Worm (Caenorhabditis elegans): ENCODE measurements around the gene oac-12.

The oac-12 gene

DNA sequence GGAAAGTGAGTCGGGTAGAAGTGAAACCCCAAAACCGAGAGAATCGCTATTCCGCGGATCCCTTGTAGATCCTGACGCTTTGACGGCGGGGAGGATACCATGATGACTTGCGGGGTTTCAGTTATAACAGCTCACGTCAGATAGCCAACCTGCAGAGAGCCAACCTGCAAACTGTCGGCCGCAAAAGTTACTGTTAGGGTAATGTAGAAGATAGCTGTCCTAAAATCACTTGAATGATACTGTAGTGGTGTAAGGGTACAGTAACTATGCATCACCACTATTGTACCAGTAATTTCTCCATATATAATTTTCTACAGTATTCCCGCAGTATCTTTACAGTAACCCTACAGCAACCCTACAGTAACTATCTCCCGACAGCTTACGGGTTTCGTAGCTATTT lies at the start of gene oac-12:
Gene oac-12 (minus strand): TSS at position 101 of the 400 bp plus-strand sequence.
- no peak for TF ChIP-seq unc-62 (GFP tag; optimal IDR thresholded peaks at IDR 0.05)

DNA sequence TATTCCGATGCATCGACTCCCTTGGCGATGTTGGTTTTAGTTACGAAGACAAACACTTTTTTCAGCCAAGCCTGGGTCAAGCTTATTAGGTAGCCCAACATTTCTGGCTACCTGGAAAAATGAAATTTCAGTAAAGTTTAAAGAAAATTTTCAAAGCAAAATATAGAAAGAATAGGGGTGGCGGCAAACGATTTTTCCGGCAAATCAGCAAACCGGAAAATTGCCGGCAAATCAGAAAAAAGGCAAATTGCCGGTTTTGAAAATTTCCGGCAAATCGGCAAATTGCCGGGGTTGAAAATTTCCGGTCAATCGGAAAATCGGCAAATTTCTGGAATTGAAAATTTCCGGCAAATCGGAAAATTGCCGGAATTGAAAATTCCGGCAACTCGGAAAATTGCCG lies 45.3 kb upstream of the oac-12 start, which contains the start of gene F32D1.8:
Gene F32D1.8 (minus strand): TSS at position 101 of the 400 bp plus-strand sequence.
- no peak for TF ChIP-seq unc-62 (GFP tag; optimal IDR thresholded peaks at IDR 0.05)

DNA sequence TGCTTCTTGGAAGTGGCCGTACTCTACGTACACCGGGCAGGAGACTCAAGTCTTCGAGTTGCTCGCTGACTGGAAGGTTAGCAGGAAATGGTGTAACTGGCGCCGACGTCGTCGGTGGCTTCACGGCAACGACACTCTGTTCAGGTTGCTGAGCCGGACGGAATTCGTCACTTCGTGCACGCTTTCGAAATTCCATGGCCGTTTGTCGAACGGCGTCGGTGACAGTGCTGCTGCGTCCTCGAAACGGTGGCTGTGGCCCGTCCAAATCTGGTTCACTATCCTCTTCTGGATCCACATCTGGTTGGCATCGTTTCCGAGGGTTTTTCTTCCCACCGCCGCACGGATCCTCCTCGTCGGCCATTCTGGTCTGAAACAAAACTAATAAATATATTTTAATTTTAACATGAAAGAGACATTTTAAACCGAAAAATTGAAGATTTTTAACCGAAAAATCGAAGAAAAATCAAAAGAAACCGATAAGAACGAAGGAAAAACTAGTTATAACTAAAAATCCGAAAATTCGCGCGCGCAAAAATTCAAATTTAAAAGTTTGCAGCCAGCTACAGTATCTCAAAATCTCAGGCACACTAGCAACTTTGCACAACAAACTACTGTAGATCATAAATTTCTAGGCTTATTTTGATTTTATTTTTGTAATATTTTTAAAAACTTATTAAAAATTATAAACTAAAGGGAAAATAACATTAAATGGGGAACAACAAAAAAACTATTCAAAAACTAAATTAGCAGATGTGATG lies 43.6 kb upstream of the oac-12 start, which contains the start of gene F32D1.7:
Gene F32D1.7 (minus strand): TSS at position 367 of the 758 bp plus-strand sequence.
- no peak for TF ChIP-seq unc-62 (GFP tag; optimal IDR thresholded peaks at IDR 0.05)

DNA sequence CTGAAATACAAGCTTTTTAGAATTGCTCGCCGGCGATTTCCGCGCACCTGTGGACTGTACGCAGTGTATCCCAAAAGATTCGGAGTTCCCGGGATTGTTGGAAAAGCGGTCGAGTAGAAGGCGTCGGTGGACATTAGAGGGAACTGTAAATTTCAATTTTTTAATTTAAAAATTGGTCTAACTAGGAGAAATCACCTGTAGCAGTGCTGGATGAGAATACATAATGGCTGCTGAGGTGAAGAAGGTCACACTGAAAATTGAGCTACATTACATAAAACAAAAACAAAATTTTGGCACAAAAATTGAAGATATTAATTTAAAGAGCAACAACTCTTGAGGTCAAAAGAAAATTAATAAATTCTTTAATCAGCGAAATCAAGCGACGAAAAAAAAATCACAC lies 42.3 kb upstream of the oac-12 start, which contains the start of gene neg-1:
Gene neg-1 (minus strand): TSS at position 250 of the 400 bp plus-strand sequence.
- no peak for TF ChIP-seq unc-62 (GFP tag; optimal IDR thresholded peaks at IDR 0.05)

DNA sequence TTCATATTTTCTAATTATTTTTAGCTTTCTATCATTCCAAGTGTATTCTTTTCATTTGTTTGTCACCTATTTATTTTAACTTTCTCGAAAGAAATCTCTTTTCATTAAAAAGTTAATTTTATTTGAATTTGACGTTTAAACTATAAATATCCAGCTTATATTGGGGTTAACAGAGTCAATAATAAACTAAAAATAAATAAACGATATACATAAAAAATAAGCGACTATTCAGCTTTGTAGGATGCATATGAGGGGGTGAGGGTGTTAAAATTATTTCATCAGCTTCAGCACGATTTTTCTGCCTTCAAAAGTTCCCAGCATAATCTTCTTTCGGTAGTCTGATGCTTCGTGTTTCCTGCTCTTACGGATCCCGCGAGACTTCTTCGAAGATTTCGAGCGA lies 41.3 kb upstream of the oac-12 start:
- TF ChIP-seq unc-62 (GFP tag; optimal IDR thresholded peaks at IDR 0.05), result no peak

DNA sequence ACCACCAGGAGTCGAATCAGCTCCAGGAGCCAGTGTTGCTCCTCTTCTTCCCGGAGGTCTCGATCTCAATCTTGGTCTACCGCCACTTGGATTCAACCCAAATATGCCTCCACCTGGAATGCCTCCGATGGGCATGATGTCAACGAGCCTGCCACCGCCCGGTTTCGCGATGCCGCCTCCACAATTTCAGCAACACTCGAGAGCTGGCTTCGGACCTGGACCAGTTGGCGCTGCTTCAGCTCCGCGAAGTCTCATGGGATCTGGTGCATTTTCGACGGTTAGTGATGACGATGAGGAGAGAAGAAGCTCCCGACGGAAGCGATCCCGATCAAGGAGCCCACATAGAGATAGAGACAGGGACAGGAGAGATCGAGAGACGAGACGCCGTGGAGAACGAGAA lies 40.6 kb upstream of the oac-12 start:
- TF ChIP-seq unc-62 (GFP tag; optimal IDR thresholded peaks at IDR 0.05), result no peak

DNA sequence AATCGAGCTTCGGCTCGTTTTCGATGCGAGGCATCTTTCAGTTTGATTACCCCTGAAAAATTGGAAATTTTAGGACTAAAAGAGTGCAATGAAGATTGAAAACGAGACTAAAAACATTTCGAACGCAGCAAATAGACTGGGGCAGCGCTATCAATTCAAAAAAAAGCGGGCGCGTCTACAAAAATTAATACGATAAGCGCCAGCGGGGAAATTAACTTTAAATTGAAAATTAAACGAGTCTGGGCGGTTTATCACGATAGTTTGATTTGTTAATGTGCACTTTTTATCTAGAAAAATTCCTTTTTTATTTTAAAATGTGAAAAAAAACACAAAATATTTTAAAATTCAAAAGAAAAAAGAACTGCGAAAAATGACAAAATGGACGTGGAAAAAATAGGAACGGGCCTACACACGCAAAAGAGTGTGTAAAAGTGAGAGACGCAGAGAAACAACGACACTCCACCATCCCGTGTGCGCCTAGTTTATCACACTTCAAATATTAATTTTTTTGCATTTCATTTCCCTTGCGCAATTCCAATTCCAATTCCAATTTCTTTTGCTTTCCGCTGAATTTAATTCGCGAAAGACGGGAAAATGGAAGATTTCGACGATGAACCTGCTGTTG lies 39.1 kb upstream of the oac-12 start, which contains the start of the genes gmpr-1 and fipp-1:
Gene gmpr-1 (minus strand): TSS at position 75 of the 625 bp plus-strand sequence.
Gene fipp-1 (plus strand): TSS at position 499 of the 625 bp plus-strand sequence.
- no peak for TF ChIP-seq unc-62 (GFP tag; optimal IDR thresholded peaks at IDR 0.05)

DNA sequence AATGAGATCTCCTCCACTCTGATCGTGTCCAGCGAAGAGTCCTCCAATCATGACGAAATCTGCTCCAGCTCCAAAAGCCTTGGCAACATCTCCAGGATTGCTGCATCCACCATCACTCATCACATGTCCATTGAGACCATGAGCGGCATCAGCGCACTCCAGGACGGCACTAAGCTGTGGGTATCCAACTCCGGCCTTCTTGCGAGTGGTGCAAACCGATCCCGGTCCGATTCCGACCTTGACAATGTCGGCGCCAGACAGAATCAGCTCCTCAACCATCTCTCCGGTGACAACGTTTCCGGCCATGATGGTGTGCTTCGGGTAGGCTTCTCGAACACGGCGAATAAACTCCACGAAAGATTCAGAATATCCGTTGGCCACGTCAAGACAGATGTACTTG lies 38.2 kb upstream of the oac-12 start:
- no peak for TF ChIP-seq unc-62 (GFP tag; optimal IDR thresholded peaks at IDR 0.05)

DNA sequence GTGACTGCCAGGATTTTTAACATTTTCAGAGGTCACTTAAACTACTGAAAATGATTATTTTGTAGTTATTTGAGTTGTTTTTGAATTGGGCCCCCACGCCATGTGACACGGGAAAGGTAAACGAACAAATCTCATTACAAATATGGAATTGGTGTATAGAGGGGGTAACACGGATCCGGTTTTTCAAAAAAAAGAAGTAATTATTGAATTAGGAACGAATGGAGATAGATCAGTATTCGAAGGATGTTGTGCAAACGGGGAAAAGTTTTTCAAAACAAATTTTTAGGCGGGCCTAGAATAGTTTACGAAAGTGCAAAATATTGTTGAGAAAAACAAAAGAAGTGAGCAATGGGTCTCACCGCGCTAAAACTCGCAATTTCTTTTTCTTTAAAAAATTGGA lies 34.1 kb upstream of the oac-12 start, which contains the start of gene F32D1.11:
Gene F32D1.11 (minus strand): TSS at position 101 of the 400 bp plus-strand sequence.
- no peak for TF ChIP-seq unc-62 (GFP tag; optimal IDR thresholded peaks at IDR 0.05)

DNA sequence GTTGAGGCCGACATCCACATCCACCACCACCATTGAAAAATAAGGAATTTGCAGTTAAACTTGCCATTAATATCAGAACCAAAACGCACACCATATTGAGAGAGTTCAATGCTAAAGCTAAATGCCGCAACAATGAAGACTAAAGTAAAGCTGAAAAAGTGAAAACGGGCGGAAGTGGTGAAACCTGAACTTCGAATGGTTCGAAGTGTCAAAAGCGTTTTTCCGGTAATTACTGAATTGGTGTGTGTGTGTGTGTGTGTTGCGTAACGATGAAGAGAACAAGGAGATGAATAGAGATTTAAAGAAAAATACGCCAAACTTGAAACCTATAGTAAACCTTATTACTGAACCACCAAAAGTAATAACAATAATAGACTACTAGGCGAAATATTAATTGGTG lies 32.2 kb upstream of the oac-12 start, which contains the start of gene grl-13:
Gene grl-13 (minus strand): TSS at position 101 of the 400 bp plus-strand sequence.
- no peak for TF ChIP-seq unc-62 (GFP tag; optimal IDR thresholded peaks at IDR 0.05)

DNA sequence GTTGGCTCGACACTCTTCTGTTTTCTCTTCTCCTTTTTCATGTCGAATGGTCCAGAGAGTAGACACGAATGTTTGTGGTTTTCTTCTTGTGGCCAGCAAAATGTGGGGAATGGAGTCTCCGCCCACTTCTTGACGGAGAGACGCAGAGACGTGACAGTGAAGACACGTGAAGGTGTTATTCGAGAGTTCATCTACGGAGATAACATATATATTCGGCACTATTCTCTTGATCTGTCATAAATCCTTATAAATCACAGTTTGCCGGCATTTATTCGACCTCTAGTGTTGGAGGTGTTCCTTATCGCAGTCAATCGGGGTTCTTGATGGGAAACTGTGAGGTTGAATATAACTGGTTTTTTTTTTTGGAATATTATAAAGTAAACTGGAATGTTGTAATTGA lies 29.2 kb upstream of the oac-12 start, which contains the start of gene F32D1.3:
Gene F32D1.3 (minus strand): TSS at position 65 of the 400 bp plus-strand sequence.
- no peak for TF ChIP-seq unc-62 (GFP tag; optimal IDR thresholded peaks at IDR 0.05)

DNA sequence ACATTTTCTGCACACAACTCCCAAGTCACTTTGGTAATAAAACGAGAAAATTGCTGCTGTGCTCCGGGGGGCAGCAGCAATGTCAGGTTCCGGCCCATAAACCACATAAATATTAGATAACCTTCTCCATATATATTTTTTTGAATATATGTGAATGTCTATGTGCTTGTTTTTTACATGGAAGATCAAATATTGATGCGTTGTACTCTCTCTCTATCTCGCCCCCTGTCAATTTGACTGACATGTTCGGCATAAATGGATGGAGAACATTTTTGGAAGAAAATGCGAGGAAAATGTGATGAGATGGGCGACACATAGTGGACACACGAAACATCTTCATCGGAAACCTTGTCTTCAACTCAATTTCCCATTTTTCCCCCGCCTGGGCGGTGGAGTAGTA lies 27.7 kb upstream of the oac-12 start:
- no peak for TF ChIP-seq unc-62 (GFP tag; optimal IDR thresholded peaks at IDR 0.05)

DNA sequence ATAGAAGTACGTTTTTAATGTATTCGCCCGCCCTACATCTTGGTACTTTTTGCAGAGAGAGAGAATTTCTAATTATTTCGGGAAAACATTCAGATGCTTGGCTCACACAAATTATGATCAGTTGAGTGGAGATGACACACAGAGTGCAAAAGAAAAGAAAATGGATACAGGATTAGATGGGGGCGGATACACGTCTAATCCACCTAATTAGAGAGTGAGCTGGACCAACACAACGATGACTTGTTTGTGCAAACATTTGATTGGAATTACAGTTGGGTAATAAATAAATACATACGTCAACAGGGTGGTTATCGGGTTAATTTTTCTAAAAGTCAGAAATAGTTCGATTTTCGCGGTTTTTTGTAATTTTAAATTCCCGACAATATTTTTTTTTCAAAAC lies 26.8 kb upstream of the oac-12 start:
- TF ChIP-seq unc-62 (GFP tag; optimal IDR thresholded peaks at IDR 0.05), result no peak

DNA sequence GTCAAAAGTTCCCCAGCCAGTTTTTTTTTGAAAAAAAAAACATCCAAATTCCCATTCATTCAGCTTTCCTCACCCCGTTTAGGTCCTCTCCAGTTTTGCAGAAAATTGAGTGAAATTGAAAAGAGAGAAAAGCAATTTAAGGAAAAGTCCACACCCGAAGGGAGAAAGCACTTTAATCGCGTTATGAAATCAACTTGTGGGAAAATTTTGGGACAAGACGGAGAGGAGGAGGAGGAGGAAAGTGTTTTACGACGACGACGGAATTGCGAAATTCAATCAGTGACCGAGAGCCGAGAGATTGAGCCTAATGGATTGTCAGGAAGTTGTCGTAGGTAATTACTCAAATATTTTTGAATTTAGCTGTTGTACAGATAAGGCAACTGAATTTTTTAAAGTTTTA lies 25.0 kb upstream of the oac-12 start:
- TF ChIP-seq unc-62 (GFP tag; optimal IDR thresholded peaks at IDR 0.05), result no peak

DNA sequence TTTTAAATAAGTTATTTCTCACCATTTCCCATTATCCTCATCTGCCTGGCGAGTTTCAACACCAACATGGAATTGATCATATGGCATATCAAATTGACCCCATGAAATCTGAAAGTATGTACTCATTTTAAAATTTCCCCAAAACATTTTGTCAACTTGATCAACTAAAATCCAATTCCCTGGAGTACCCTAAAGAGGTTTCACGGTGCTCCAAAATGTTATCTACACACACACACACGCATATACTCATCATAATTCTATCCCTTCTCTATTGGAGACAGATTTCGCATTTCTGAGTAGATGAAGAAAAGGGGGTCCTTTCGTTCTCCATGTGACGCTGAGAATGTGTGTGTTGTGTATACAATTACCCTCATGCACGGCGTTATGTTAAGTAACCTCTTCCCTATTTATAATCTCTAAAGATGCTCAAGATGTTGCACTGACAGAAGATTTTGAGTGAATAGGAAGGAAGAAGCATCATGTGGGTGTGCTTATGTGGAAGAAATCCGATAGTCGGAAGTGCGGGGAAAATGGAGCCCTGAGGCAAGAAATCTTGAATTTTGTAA lies 23.8 kb upstream of the oac-12 start:
- no peak for TF ChIP-seq unc-62 (GFP tag; optimal IDR thresholded peaks at IDR 0.05)

DNA sequence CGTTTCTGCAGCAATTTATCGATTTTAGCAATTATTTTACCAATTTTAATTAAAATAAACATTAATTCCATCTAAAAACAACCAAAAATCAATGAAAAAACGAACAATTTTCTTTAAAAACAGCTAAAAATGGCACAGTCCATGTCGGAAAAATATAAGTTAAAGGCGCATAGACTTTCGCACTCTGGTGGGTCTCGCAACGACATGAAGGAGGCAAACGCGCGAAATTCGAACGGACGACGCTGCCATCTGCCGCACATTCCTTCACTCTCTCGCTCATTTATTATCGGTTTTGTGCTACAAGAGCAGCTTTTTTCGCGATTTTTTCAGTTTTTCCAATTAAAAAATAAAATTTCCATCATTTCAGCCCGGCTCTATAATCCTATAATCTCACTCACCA lies 14.4 kb upstream of the oac-12 start, which contains the start of gene mcm-7:
Gene mcm-7 (plus strand): TSS at position 368 of the 400 bp plus-strand sequence.
- no peak for TF ChIP-seq unc-62 (GFP tag; optimal IDR thresholded peaks at IDR 0.05)

Data from whole organism, dauer.